Worm (Caenorhabditis elegans) whole organism, L4/young adult: ENCODE data around the gene mam-6.

Experiments used
- dao-5 ChIP-seq: sonication (generic microtip); optimal IDR thresholded peaks from 2 replicates; lab custom pipeline; 2016; ENCODE audit warnings: missing genotype, missing genetic modification characterization, moderate library complexity, missing compliant biosample characterization
- him-1 ChIP-seq: sonication (generic microtip); optimal IDR thresholded peaks from 2 replicates; lab custom pipeline; 2016; ENCODE audit warnings: missing genotype, missing genetic modification reagents, missing genetic modification characterization, missing compliant biosample characterization

DNA sequence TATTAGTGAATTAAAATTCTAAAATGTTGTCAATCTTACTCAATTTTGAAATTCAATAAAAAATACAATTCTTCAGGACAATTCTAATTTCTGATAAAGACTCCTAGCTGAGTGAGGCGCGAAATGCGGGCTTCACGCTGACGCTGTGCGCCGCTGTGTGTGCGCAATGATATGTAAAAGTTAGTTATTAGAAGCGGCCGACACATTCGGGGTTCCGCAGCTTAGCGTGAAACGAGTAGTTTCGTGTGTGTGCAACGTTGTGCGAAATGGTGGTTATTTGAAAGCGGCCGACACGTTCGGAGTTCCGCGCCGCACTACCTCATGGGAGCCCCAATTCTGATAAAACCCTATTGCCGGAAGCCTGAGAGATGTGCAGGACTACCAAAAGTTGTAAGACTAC, 6.0 kb upstream of the mam-6 start:
- no peak for TF ChIP-seq dao-5 (tag; lab: Kevin White, UChicago)
- no peak for TF ChIP-seq him-1 (tag; lab: Kevin White, UChicago)
